Worm (Caenorhabditis elegans) whole organism, L4 larva: ENCODE data around the gene igcm-1.

Source experiments
- D1046.2 ChIP-seq: fragments of 200-800 bp; sonication (Bioruptor generic); IDR thresholded peaks from 2 replicates; pipeline ENCODE4 v1.3.6; 2022; ENCODE audit warnings: missing genetic modification characterization, missing compliant biosample characterization
- F10B5.3 ChIP-seq: sonication (generic microtip); optimal IDR thresholded peaks from 2 replicates; lab custom pipeline; 2016; ENCODE audit warnings: mild to moderate bottlenecking, missing genetic modification characterization, missing compliant biosample characterization
- F37D6.2 ChIP-seq: sonication (generic microtip); optimal IDR thresholded peaks from 2 replicates; lab custom pipeline; 2016; ENCODE audit warnings: mild to moderate bottlenecking, missing genetic modification characterization, missing compliant biosample characterization
- F44E2.7 ChIP-seq: fragments of 200-800 bp; sonication (Bioruptor generic); IDR thresholded peaks from 2 replicates; pipeline ENCODE4 v2.1.2; 2022; ENCODE audit warnings: missing genetic modification characterization, missing compliant biosample characterization
- T26A8.4 ChIP-seq: fragments of 200-800 bp; sonication (Bioruptor generic); IDR thresholded peaks from 2 replicates; pipeline ENCODE4 v1.3.6; 2022; ENCODE audit warnings: missing genetic modification characterization, missing compliant biosample characterization
- Y105C5A.15 ChIP-seq: fragments of 200-800 bp; sonication (Bioruptor generic); IDR thresholded peaks from 2 replicates; pipeline ENCODE4 v1.3.6; 2022; ENCODE audit warnings: missing genetic modification characterization, missing compliant biosample characterization
- Y48G9A.11 ChIP-seq: fragments of 200-800 bp; sonication (Bioruptor generic); IDR thresholded peaks from 2 replicates; pipeline ENCODE4 v1.3.6; 2022; ENCODE audit warnings: missing genetic modification reagents, missing genetic modification characterization, missing compliant biosample characterization
- Y75B8A.6 ChIP-seq: fragments of 200-800 bp; sonication (Bioruptor generic); IDR thresholded peaks from 2 replicates; pipeline ENCODE4 v1.3.6; 2022; ENCODE audit warnings: missing genetic modification reagents, missing genetic modification characterization, missing compliant biosample characterization
- ceh-20 ChIP-seq: fragments of 200-800 bp; sonication (Bioruptor generic); IDR thresholded peaks from 2 replicates; pipeline ENCODE4 v1.3.6; 2022; ENCODE audit warnings: missing genetic modification reagents, missing genetic modification characterization, missing compliant biosample characterization
- ceh-62 ChIP-seq: sonication (generic microtip); optimal IDR thresholded peaks from 2 replicates; lab custom pipeline; 2017; ENCODE audit warnings: missing biosample characterization, missing genetic modification characterization
- ceh-82 ChIP-seq: sonication (generic microtip); optimal IDR thresholded peaks from 2 replicates; lab custom pipeline; 2017; ENCODE audit warnings: missing biosample characterization, missing genetic modification characterization
- ces-1 ChIP-seq: fragments of 150-350 bp; sonication (generic microtip); optimal IDR thresholded peaks from 4 replicates; lab custom pipeline; 2014; ENCODE audit warnings: missing biosample characterization, missing genetic modification reagents, missing genetic modification characterization
- daf-12 ChIP-seq: fragments of 150-350 bp; optimal IDR thresholded peaks from 2 replicates; lab custom pipeline; 2014; ENCODE audit warnings: missing biosample characterization, missing genetic modification reagents, missing genetic modification characterization
- daf-16 ChIP-seq, 3 experiments: sonication (generic microtip); optimal IDR thresholded peaks; 2 replicates each; lab custom pipeline; 2016 to 2017; ENCODE audit warnings: missing genetic modification characterization in 3 of 3, missing genetic modification reagents in 3 of 3, mild to moderate bottlenecking in 2 of 3, missing compliant biosample characterization in 2 of 3, missing biosample characterization in 1 of 3, moderate library complexity in 1 of 3
- daf-8 ChIP-seq: fragments of 200-800 bp; sonication (Bioruptor generic); IDR thresholded peaks from 2 replicates; pipeline ENCODE4 v1.3.6; 2022; ENCODE audit warnings: missing genetic modification characterization, missing compliant biosample characterization
- fkh-10 ChIP-seq: fragments of 150-350 bp; optimal IDR thresholded peaks from 2 replicates; lab custom pipeline; 2014; ENCODE audit warnings: missing biosample characterization, missing genetic modification reagents, missing genetic modification characterization
- jun-1 ChIP-seq: fragments of 150-350 bp; optimal IDR thresholded peaks from 2 replicates; lab custom pipeline; 2014; ENCODE audit warnings: missing biosample characterization, missing genetic modification reagents, missing genetic modification characterization
- lim-7 ChIP-seq: fragments of 200-800 bp; sonication (Bioruptor generic); IDR thresholded peaks from 2 replicates; pipeline ENCODE4 v1.3.6; 2022; ENCODE audit warnings: missing genetic modification characterization, missing compliant biosample characterization
- lin-13 ChIP-seq: fragments of 150-350 bp; optimal IDR thresholded peaks from 2 replicates; lab custom pipeline; 2014; ENCODE audit warnings: missing biosample characterization, missing genetic modification reagents, missing genetic modification characterization
- lsy-2 ChIP-seq, 2 experiments: fragments of 150-350 bp in 1 of 2; sonication (generic microtip) in 1 of 2; optimal IDR thresholded peaks; 2 replicates each; lab custom pipeline; 2014 to 2017; ENCODE audit warnings: missing biosample characterization in 2 of 2, missing genetic modification characterization in 2 of 2
- madf-5 ChIP-seq, 2 experiments: fragments of 200-800 bp; sonication (Bioruptor generic); IDR thresholded peaks; 2 replicates each; pipeline ENCODE4 v1.3.6; 2022; ENCODE audit warnings: missing compliant biosample characterization in 2 of 2, missing genetic modification characterization in 2 of 2
- madf-9 ChIP-seq: fragments of 200-800 bp; sonication (Bioruptor generic); conservative IDR thresholded peaks from 2 replicates; pipeline ENCODE4 v1.3.6; 2022; ENCODE audit warnings: missing genetic modification reagents, missing genetic modification characterization, missing compliant biosample characterization
- mdl-1 ChIP-seq, 2 experiments: fragments of 150-350 bp in 1 of 2; sonication (generic microtip) in 1 of 2; optimal IDR thresholded peaks; 2 replicates each; lab custom pipeline; 2014 to 2017; ENCODE audit warnings: missing biosample characterization in 2 of 2, missing genetic modification characterization in 2 of 2
- mdt-29 ChIP-seq: fragments of 200-800 bp; sonication (Bioruptor generic); IDR thresholded peaks from 2 replicates; pipeline ENCODE4 v1.3.6; 2022; ENCODE audit warnings: missing genetic modification reagents, missing genetic modification characterization, missing compliant biosample characterization
- mep-1 ChIP-seq: fragments of 150-350 bp; sonication (generic microtip); optimal IDR thresholded peaks from 3 replicates; lab custom pipeline; 2014; ENCODE audit warnings: missing biosample characterization, missing genetic modification characterization
- mxl-2 ChIP-seq: fragments of 200-800 bp; sonication (Bioruptor generic); conservative IDR thresholded peaks from 2 replicates; pipeline ENCODE4 v1.3.6; 2022; ENCODE audit warnings: missing genetic modification reagents, missing genetic modification characterization, missing compliant biosample characterization
- nhr-10 ChIP-seq: fragments of 150-350 bp; optimal IDR thresholded peaks from 2 replicates; lab custom pipeline; 2014; ENCODE audit warnings: missing biosample characterization, missing genetic modification characterization
- nhr-102 ChIP-seq: sonication (generic microtip); optimal IDR thresholded peaks from 2 replicates; lab custom pipeline; 2016; ENCODE audit warnings: mild to moderate bottlenecking, missing genetic modification characterization, moderate library complexity, missing compliant biosample characterization
- nhr-11 ChIP-seq: fragments of 150-350 bp; optimal IDR thresholded peaks from 2 replicates; lab custom pipeline; 2014; ENCODE audit warnings: missing biosample characterization, missing genetic modification characterization
- nhr-111 ChIP-seq: fragments of 200-800 bp; sonication (Bioruptor generic); optimal IDR thresholded peaks from 2 replicates; lab custom pipeline; 2018; ENCODE audit warnings: mild to moderate bottlenecking, missing genetic modification characterization, missing compliant biosample characterization
- nhr-25 ChIP-seq: sonication (generic microtip); optimal IDR thresholded peaks from 2 replicates; lab custom pipeline; 2017; ENCODE audit warnings: missing genetic modification characterization, mild to moderate bottlenecking, missing compliant biosample characterization, antibody characterized with exemption, moderate library complexity, borderline replicate concordance; ENCODE audit not compliant: insufficient read depth
- nhr-28 ChIP-seq: fragments of 150-350 bp; optimal IDR thresholded peaks from 2 replicates; lab custom pipeline; 2014; ENCODE audit warnings: missing biosample characterization, missing genetic modification characterization
- nhr-41 ChIP-seq: fragments of 200-800 bp; sonication (Bioruptor generic); IDR thresholded peaks from 2 replicates; pipeline ENCODE4 v1.3.6; 2022; ENCODE audit warnings: missing genetic modification reagents, missing genetic modification characterization, missing compliant biosample characterization
- nhr-48 ChIP-seq: sonication (generic microtip); optimal IDR thresholded peaks from 2 replicates; lab custom pipeline; 2016; ENCODE audit warnings: mild to moderate bottlenecking, missing genetic modification characterization, missing compliant biosample characterization
- nhr-6 ChIP-seq: fragments of 150-350 bp; optimal IDR thresholded peaks from 2 replicates; lab custom pipeline; 2014; ENCODE audit warnings: missing biosample characterization, missing genetic modification characterization
- nhr-77 ChIP-seq: fragments of 150-350 bp; optimal IDR thresholded peaks from 2 replicates; lab custom pipeline; 2014; ENCODE audit warnings: missing biosample characterization, missing genetic modification characterization
- pha-4 ChIP-seq, 2 experiments: fragments of 150-350 bp in 1 of 2; fragments of 200-800 bp in 1 of 2; sonication (Bioruptor generic) in 1 of 2; IDR thresholded peaks in 1 of 2; optimal IDR thresholded peaks in 1 of 2; 2 replicates each; pipeline versions ENCODE4 v1.3.6 to Lab custom; 2014 to 2022; ENCODE audit warnings: missing genetic modification characterization in 2 of 2, missing genetic modification reagents in 2 of 2, missing biosample characterization in 1 of 2, missing compliant biosample characterization in 1 of 2
- saeg-2 ChIP-seq: fragments of 200-800 bp; sonication (Bioruptor generic); IDR thresholded peaks from 2 replicates; pipeline ENCODE4 v1.3.6; 2022; ENCODE audit warnings: missing genetic modification reagents, missing genetic modification characterization, missing compliant biosample characterization
- sdz-12 ChIP-seq: fragments of 200-800 bp; sonication (Bioruptor generic); optimal IDR thresholded peaks from 2 replicates; lab custom pipeline; 2018; ENCODE audit warnings: mild to moderate bottlenecking, missing genetic modification characterization, missing compliant biosample characterization
- set-16 ChIP-seq: fragments of 200-800 bp; sonication (Bioruptor generic); IDR thresholded peaks from 2 replicates; pipeline ENCODE4 v1.3.6; 2022; ENCODE audit warnings: missing genetic modification reagents, missing genetic modification characterization, missing compliant biosample characterization
- skn-1 ChIP-seq: fragments of 150-350 bp; optimal IDR thresholded peaks from 2 replicates; lab custom pipeline; 2014; ENCODE audit warnings: missing biosample characterization, missing genetic modification characterization
- snpc-1.2 ChIP-seq: fragments of 200-800 bp; sonication (Bioruptor generic); IDR thresholded peaks from 2 replicates; pipeline ENCODE4 v1.3.6; 2022; ENCODE audit warnings: missing genetic modification reagents, missing genetic modification characterization, missing compliant biosample characterization
- snpc-4 ChIP-seq: fragments of 150-350 bp; optimal IDR thresholded peaks from 2 replicates; lab custom pipeline; 2014; ENCODE audit warnings: missing biosample characterization, missing genetic modification characterization
- spr-3 ChIP-seq: fragments of 200-800 bp; sonication (Bioruptor generic); optimal IDR thresholded peaks from 2 replicates; lab custom pipeline; 2018; ENCODE audit warnings: mild to moderate bottlenecking, missing genetic modification characterization, missing compliant biosample characterization
- unc-62 ChIP-seq, 3 experiments: fragments of 150-350 bp in 1 of 3; sonication (generic microtip); optimal IDR thresholded peaks in 2 of 3; peaks in 1 of 3; 1 replicate in 1 of 3; 2 replicates in 2 of 3; lab custom pipeline; 2014 to 2017; ENCODE audit warnings: missing biosample characterization in 3 of 3, missing genetic modification characterization in 3 of 3, missing genetic modification reagents in 3 of 3, missing genotype in 1 of 3
- vab-7 ChIP-seq: fragments of 200-800 bp; sonication (Bioruptor generic); IDR thresholded peaks from 2 replicates; pipeline ENCODE4 v1.3.6; 2022; ENCODE audit warnings: missing genetic modification reagents, missing genetic modification characterization, missing compliant biosample characterization
- zag-1 ChIP-seq: fragments of 150-350 bp; optimal IDR thresholded peaks from 2 replicates; lab custom pipeline; 2014; ENCODE audit warnings: missing biosample characterization, missing genetic modification characterization
- zfp-2 ChIP-seq: sonication (generic microtip); optimal IDR thresholded peaks from 2 replicates; lab custom pipeline; 2016; ENCODE audit warnings: mild to moderate bottlenecking, missing genetic modification characterization, missing compliant biosample characterization
- ztf-7 ChIP-seq: fragments of 150-350 bp; optimal IDR thresholded peaks from 2 replicates; lab custom pipeline; 2014; ENCODE audit warnings: missing biosample characterization, missing genetic modification characterization

igcm-1 gene

DNA sequence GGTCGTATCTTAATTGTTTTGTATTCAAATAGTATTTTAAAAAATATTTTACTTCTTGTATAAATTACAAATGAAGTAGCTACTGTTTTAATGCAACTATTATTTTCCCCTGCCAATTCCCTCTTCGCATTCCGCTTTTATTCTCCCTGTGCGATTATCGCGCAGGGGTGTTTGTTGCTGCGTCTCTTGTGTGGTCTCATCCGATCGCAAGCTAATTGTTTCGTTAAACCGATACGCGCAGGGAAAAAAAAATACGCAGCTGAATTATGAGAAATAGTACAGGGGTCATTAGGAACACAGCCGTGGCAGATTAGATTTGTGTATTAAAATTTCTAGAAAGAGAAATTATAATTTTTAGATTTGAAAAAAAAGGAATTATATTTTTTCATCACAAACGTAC lies 44.8 kb downstream of the igcm-1 start (continued):
- TF ChIP-seq ceh-62 (tag; lab: Kevin White, UChicago) (no peak), set-16 (GFP tag; lab: Robert Waterston, UW) (no peak), jun-1 (tag; lab: Kevin White, UChicago) (peak; percentile 99), madf-5 (GFP tag; IDR thresholded peaks at IDR 0.05; lab: Robert Waterston, UW) (peak; percentile 62 to 94; a peak in 2 of 4 replicates), T26A8.4 (GFP tag; lab: Robert Waterston, UW) (peak; percentile 99), fkh-10 (GFP tag; lab: Kevin White, UChicago) (peak; percentile 99), Y105C5A.15 (GFP tag; lab: Robert Waterston, UW) (0 out of 2 replicates have a peak, but pooled peaks have one; percentile 31), mdl-1 (tag; optimal IDR thresholded peaks at IDR 0.05; lab: Kevin White, UChicago) (peak; percentile 88 to 93), spr-3 (GFP tag; lab: Kevin White, UChicago) (peak; percentile 95), zfp-2 (tag; lab: Kevin White, UChicago) (peak; percentile 90), daf-12 (no peak), snpc-1.2 (GFP tag; lab: Robert Waterston, UW) (peak; percentile 60; the same call in 1 of the 2 replicates), nhr-48 (tag; lab: Kevin White, UChicago) (peak; percentile 96), nhr-6 (tag; lab: Kevin White, UChicago) (peak; percentile 97), nhr-111 (GFP tag; lab: Kevin White, UChicago) (peak; percentile 72), nhr-102 (peak; percentile 99), nhr-28 (peak; percentile 96), mdt-29 (GFP tag; lab: Robert Waterston, UW) (peak; percentile 89), Y48G9A.11 (GFP tag; lab: Robert Waterston, UW) (no peak), ztf-7 (tag; lab: Kevin White, UChicago) (peak; percentile 95), ces-1 (GFP tag; lab: Kevin White, UChicago) (peak; percentile 95), zag-1 (tag; lab: Kevin White, UChicago) (peak; percentile 92), mep-1 (tag; lab: Kevin White, UChicago) (peak; percentile 100), nhr-25 (tag; lab: Kevin White, UChicago) (peak; percentile 91), nhr-41 (GFP tag; lab: Robert Waterston, UW) (peak; percentile 70), mxl-2 (GFP tag; lab: Robert Waterston, UW) (peak; percentile 78), skn-1 (tag; lab: Kevin White, UChicago) (no peak), lin-13 (GFP tag; lab: Kevin White, UChicago) (peak; percentile 96), unc-62 (GFP tag; optimal IDR thresholded peaks at IDR 0.05 in 1 of 2; lab: Kevin White, UChicago) (peak; percentile 60 to 99), unc-62 (tag; optimal IDR thresholded peaks at IDR 0.05; lab: Kevin White, UChicago) (no peak), lim-7 (peak; percentile 58; the same call in 1 of the 2 replicates), ceh-20 (GFP tag; lab: Robert Waterston, UW) (peak; percentile 98), madf-9 (GFP tag; lab: Robert Waterston, UW) (peak; percentile 96), lsy-2 (tag; optimal IDR thresholded peaks at IDR 0.05; lab: Kevin White, UChicago) (peak; percentile 94 to 97), D1046.2 (GFP tag; lab: Robert Waterston, UW) (peak; percentile 91), snpc-4 (tag; lab: Kevin White, UChicago) (peak; percentile 48), F44E2.7 (no peak), F10B5.3 (tag; lab: Kevin White, UChicago) (peak; percentile 97), pha-4 (GFP tag; IDR thresholded peaks at IDR 0.05; lab: Robert Waterston, UW) (peak; percentile 96), pha-4 (tag; optimal IDR thresholded peaks at IDR 0.05; lab: Kevin White, UChicago) (peak; percentile 96), daf-8 (GFP tag; lab: Robert Waterston, UW) (peak; percentile 68; the same call in 1 of the 2 replicates), nhr-77 (peak; percentile 100), F37D6.2 (tag; lab: Kevin White, UChicago) (peak; percentile 98), nhr-10 (tag; lab: Kevin White, UChicago) (peak; percentile 98), vab-7 (GFP tag; lab: Robert Waterston, UW) (peak; percentile 99), saeg-2 (GFP tag; lab: Robert Waterston, UW) (peak; percentile 95), nhr-11 (tag; lab: Kevin White, UChicago) (peak; percentile 97), ceh-82 (tag; lab: Kevin White, UChicago) (peak; percentile 70), Y75B8A.6 (peak; percentile 47; the same call in 1 of the 2 replicates), daf-16 (GFP tag; optimal IDR thresholded peaks at IDR 0.05; lab: Kevin White, UChicago) (peak; percentile 96 to 98), daf-16 (tag; optimal IDR thresholded peaks at IDR 0.05; lab: Kevin White, UChicago) (peak; percentile 97), sdz-12 (GFP tag; lab: Kevin White, UChicago) (peak; percentile 48)
